Worm (Caenorhabditis elegans) whole organism, early embryonic: ENCODE data around the gene lys-10.

Source experiments
- B0310.2 ChIP-seq: sonication (generic microtip); optimal IDR thresholded peaks from 2 replicates; lab custom pipeline; 2016; ENCODE audit warnings: mild to moderate bottlenecking, missing genetic modification characterization, missing compliant biosample characterization
- F13C5.2 ChIP-seq: sonication (generic microtip); optimal IDR thresholded peaks from 2 replicates; lab custom pipeline; 2017; ENCODE audit warnings: mild to moderate bottlenecking, missing genetic modification characterization, inconsistent platforms, missing compliant biosample characterization
- aly-1 ChIP-seq: sonication (generic microtip); optimal IDR thresholded peaks from 2 replicates; lab custom pipeline; 2016; ENCODE audit warnings: missing genetic modification characterization, missing compliant biosample characterization
- ama-1 ChIP-seq: fragments of 150-350 bp; optimal IDR thresholded peaks from 2 replicates; lab custom pipeline; 2014
- ceh-13 ChIP-seq: fragments of 200-800 bp; sonication (Bioruptor generic); optimal IDR thresholded peaks from 2 replicates; lab custom pipeline; 2018; ENCODE audit warnings: mild to moderate bottlenecking, missing genetic modification characterization, missing compliant biosample characterization
- ceh-36 ChIP-seq: sonication (generic microtip); optimal IDR thresholded peaks from 2 replicates; lab custom pipeline; 2016; ENCODE audit warnings: missing genetic modification characterization, inconsistent platforms, missing compliant biosample characterization
- ets-7 ChIP-seq: sonication (generic microtip); optimal IDR thresholded peaks from 2 replicates; lab custom pipeline; 2016; ENCODE audit warnings: missing genotype, missing genetic modification characterization, missing compliant biosample characterization
- flt-1 ChIP-seq: fragments of 200-800 bp; sonication (Bioruptor generic); IDR thresholded peaks from 2 replicates; pipeline ENCODE4 v1.3.6; 2022; ENCODE audit warnings: missing genetic modification characterization, missing compliant biosample characterization
- hmbx-1 ChIP-seq: sonication (generic microtip); optimal IDR thresholded peaks from 2 replicates; lab custom pipeline; 2016; ENCODE audit warnings: mild to moderate bottlenecking, missing genetic modification characterization, missing compliant biosample characterization
- hmg-4 ChIP-seq: fragments of 200-800 bp; sonication (Bioruptor generic); optimal IDR thresholded peaks from 2 replicates; lab custom pipeline; 2018; ENCODE audit warnings: mild to moderate bottlenecking, missing genetic modification characterization, missing compliant biosample characterization
- hnd-1 ChIP-seq: sonication (generic microtip); optimal IDR thresholded peaks from 2 replicates; lab custom pipeline; 2016; ENCODE audit warnings: missing genetic modification characterization, missing compliant biosample characterization
- pes-1 ChIP-seq: fragments of 200-800 bp; sonication (Bioruptor generic); IDR thresholded peaks from 2 replicates; pipeline ENCODE4 v1.3.6; 2022; ENCODE audit warnings: missing genetic modification reagents, missing genetic modification characterization, missing compliant biosample characterization
- scrt-1 ChIP-seq: fragments of 200-800 bp; sonication (Bioruptor generic); IDR thresholded peaks from 2 replicates; pipeline ENCODE4 v1.3.6; 2022; ENCODE audit warnings: missing genetic modification characterization, missing compliant biosample characterization
- sea-1 ChIP-seq: fragments of 200-800 bp; sonication (Bioruptor generic); conservative IDR thresholded peaks from 2 replicates; pipeline ENCODE4 v1.3.6; 2022; ENCODE audit warnings: missing genetic modification characterization, missing compliant biosample characterization
- tbx-11 ChIP-seq: fragments of 200-800 bp; sonication (Bioruptor generic); IDR thresholded peaks from 2 replicates; pipeline ENCODE4 v1.3.6; 2022; ENCODE audit warnings: missing genetic modification characterization, missing compliant biosample characterization
- tbx-37 ChIP-seq: fragments of 200-800 bp; sonication (Bioruptor generic); conservative IDR thresholded peaks from 2 replicates; pipeline ENCODE4 v1.3.6; 2022; ENCODE audit warnings: missing genetic modification reagents, missing genetic modification characterization, missing compliant biosample characterization
- tra-4 ChIP-seq: sonication (generic microtip); optimal IDR thresholded peaks from 2 replicates; lab custom pipeline; 2017; ENCODE audit warnings: missing genetic modification characterization, missing compliant biosample characterization

lys-10 gene

DNA sequence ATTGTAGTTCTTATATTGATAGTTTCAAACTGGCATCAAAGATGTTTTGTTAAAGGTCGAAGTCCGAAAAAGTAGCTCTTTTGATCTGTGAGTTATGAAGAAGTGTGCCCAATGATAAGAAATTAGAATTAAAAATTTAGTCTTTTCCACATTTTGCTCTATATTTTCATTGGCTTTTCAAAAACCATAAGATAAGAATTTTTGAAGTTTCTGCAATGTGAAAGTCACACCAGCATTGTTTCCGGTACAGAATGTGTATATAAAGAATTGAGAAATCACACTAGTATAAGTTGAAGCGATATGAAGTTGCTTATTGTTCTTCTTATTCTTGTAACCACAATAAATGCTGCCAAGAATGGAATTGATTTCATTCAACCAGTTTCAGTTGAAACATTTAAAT lies at the start of gene lys-10:
TSS of gene lys-10 (plus strand) at position 301 of the 400 bp plus-strand sequence.
- TF ChIP-seq flt-1 (GFP tag; lab: Robert Waterston, UW) = no peak
- no peak for TF ChIP-seq tbx-37 (GFP tag; lab: Robert Waterston, UW)
- TF ChIP-seq ets-7 (tag; lab: Kevin White, UChicago) = no peak
- no peak for TF ChIP-seq ama-1 (lab: Kevin White, UChicago)
- no peak for TF ChIP-seq tbx-11 (GFP tag; lab: Robert Waterston, UW)
- TF ChIP-seq sea-1 (GFP tag; lab: Robert Waterston, UW) = no peak
- TF ChIP-seq scrt-1 (GFP tag; lab: Robert Waterston, UW) = no peak
- TF ChIP-seq ceh-13 = no peak
- TF ChIP-seq ceh-36 (tag; lab: Kevin White, UChicago) = no peak
- no peak for TF ChIP-seq tra-4
- no peak for TF ChIP-seq aly-1 (tag; lab: Kevin White, UChicago)
- TF ChIP-seq pes-1 (GFP tag; lab: Robert Waterston, UW) = no peak
- TF ChIP-seq hmbx-1 (tag; lab: Kevin White, UChicago) = no peak
- no peak for TF ChIP-seq F13C5.2 (tag; lab: Kevin White, UChicago)
- no peak for TF ChIP-seq hmg-4 (GFP tag; lab: Kevin White, UChicago)
- no peak for TF ChIP-seq hnd-1
- no peak for TF ChIP-seq B0310.2

ce11 chrIV:8283214-8283613 lies 49.4 kb upstream of the lys-10 start:
- TF ChIP-seq tbx-11 (GFP tag; lab: Robert Waterston, UW) = no peak
- TF ChIP-seq ceh-36 (tag; lab: Kevin White, UChicago) = no peak
- no peak for TF ChIP-seq hnd-1
- no peak for TF ChIP-seq tra-4
- TF ChIP-seq ama-1 (lab: Kevin White, UChicago) = no peak
- TF ChIP-seq hmg-4 (GFP tag; lab: Kevin White, UChicago) = no peak
- no peak for TF ChIP-seq flt-1 (GFP tag; lab: Robert Waterston, UW)
- no peak for TF ChIP-seq scrt-1 (GFP tag; lab: Robert Waterston, UW)
- TF ChIP-seq B0310.2 = no peak
- TF ChIP-seq F13C5.2 (tag; lab: Kevin White, UChicago) = no peak
- TF ChIP-seq ets-7 (tag; lab: Kevin White, UChicago) = no peak
- no peak for TF ChIP-seq tbx-37 (GFP tag; lab: Robert Waterston, UW)
- TF ChIP-seq hmbx-1 (tag; lab: Kevin White, UChicago) = no peak

- TF ChIP-seq hmg-4 (GFP tag; lab: Kevin White, UChicago) (no peak), scrt-1 (GFP tag; lab: Robert Waterston, UW) (no peak), ceh-13 (no peak), ama-1 (lab: Kevin White, UChicago) (no peak), flt-1 (GFP tag; lab: Robert Waterston, UW) (no peak), aly-1 (tag; lab: Kevin White, UChicago) (no peak), tbx-11 (GFP tag; lab: Robert Waterston, UW) (no peak), B0310.2 (no peak), sea-1 (GFP tag; lab: Robert Waterston, UW) (no peak), ceh-36 (tag; lab: Kevin White, UChicago) (no peak), tra-4 (no peak), hmbx-1 (tag; lab: Kevin White, UChicago) (no peak), pes-1 (GFP tag; lab: Robert Waterston, UW) (no peak), hnd-1 (no peak), F13C5.2 (tag; lab: Kevin White, UChicago) (no peak), tbx-37 (GFP tag; lab: Robert Waterston, UW) (no peak), ets-7 (tag; lab: Kevin White, UChicago) (no peak)
These were observed 46.3 kb upstream of the lys-10 start, which contains the start of gene K07H8.9 for ce11 chrIV:8286352-8286751. K07H8.9 (minus strand) TSS chrIV:8286476.

DNA sequence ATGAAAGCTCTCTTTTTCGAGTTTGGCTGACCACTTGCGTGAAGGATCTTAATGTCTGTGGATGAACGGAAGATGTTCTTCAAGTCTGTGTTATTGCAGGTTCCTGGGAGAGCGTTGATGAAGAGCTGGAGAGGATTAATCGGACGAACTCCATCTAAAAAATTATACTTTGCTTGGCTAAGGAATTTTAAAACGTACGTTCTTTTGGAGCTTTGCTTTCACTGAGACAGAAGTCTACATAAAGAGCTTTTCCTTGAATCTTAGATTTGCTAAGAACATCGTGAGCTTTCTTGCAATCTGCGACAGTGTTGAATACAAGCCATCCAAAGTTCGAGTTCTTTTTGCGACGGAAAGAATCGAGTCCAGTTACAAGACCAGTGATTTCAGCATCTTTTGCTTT lies 45.3 kb upstream of the lys-10 start:
- TF ChIP-seq flt-1 (GFP tag; lab: Robert Waterston, UW) (no peak), tbx-11 (GFP tag; lab: Robert Waterston, UW) (no peak), aly-1 (tag; lab: Kevin White, UChicago) (no peak), hmbx-1 (tag; lab: Kevin White, UChicago) (no peak), F13C5.2 (tag; lab: Kevin White, UChicago) (no peak), sea-1 (GFP tag; lab: Robert Waterston, UW) (no peak), hmg-4 (GFP tag; lab: Kevin White, UChicago) (no peak), hnd-1 (no peak), pes-1 (GFP tag; lab: Robert Waterston, UW) (no peak)

ce11 chrIV:8289105-8289504 lies 43.5 kb upstream of the lys-10 start:
- no peak for TF ChIP-seq tra-4
- 0 out of 2 replicates have a peak, but pooled peaks have one; percentile 10 for TF ChIP-seq sea-1 (GFP tag; lab: Robert Waterston, UW)

DNA sequence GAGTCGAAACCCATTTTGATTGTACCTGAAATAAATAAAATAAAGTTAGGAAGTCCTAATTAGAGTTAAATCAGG lies 43.3 kb upstream of the lys-10 start, which contains the start of gene nucl-1:
TSS of gene nucl-1 (minus strand) at position 26 of the 75 bp plus-strand sequence.
- no peak for TF ChIP-seq ama-1 (lab: Kevin White, UChicago)
- no peak for TF ChIP-seq pes-1 (GFP tag; lab: Robert Waterston, UW)
- TF ChIP-seq hnd-1 = no peak
- TF ChIP-seq tra-4 = no peak
- no peak for TF ChIP-seq hmbx-1 (tag; lab: Kevin White, UChicago)
- no peak for TF ChIP-seq ceh-36 (tag; lab: Kevin White, UChicago)
- no peak for TF ChIP-seq ceh-13
- TF ChIP-seq hmg-4 (GFP tag; lab: Kevin White, UChicago) = no peak
- no peak for TF ChIP-seq B0310.2
- TF ChIP-seq aly-1 (tag; lab: Kevin White, UChicago) = no peak
- TF ChIP-seq tbx-11 (GFP tag; lab: Robert Waterston, UW) = no peak
- TF ChIP-seq ets-7 (tag; lab: Kevin White, UChicago) = no peak
- TF ChIP-seq scrt-1 (GFP tag; lab: Robert Waterston, UW) = no peak
- TF ChIP-seq F13C5.2 (tag; lab: Kevin White, UChicago) = no peak
- TF ChIP-seq sea-1 (GFP tag; lab: Robert Waterston, UW) = no peak
- no peak for TF ChIP-seq tbx-37 (GFP tag; lab: Robert Waterston, UW)

DNA sequence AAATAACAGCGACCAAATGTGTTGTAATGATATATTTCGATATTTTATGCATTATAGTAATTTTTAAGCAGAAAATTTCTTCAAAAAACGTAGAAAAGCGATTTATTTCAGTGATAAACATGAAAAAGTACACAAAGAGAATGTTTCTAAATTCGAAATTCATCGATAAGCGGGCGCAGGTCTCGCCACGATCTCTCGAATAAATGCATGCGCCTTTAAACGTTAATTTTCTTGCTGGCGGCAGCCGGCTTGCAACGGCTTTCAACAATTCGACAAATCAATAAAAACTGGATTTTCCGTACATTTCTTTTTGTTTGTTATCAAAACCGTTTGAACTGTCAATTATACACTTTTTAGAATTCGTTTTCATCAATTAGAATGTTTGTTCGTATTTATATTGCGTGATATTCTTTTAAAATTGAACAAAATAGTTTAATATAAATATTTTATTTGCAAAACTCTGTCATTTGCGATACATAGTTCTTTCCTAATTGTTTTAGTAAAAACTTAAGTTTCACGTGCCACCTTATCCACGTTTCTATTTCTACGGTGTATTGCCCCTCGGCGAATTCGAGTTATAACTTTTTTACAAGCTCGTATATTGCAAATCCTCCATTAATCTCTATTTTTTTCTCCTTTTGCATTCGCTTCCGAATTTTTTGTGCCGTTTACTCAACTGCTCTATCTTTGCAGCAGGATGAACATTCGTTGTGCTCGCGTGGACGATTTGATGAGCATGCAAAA lies 42.9 kb upstream of the lys-10 start, which contains the start of gene daf-31:
TSS of gene daf-31 (plus strand) at position 694 of the 744 bp plus-strand sequence.
- TF ChIP-seq aly-1 (tag; lab: Kevin White, UChicago) (no peak), B0310.2 (no peak), sea-1 (GFP tag; lab: Robert Waterston, UW) (0 out of 2 replicates have a peak, but pooled peaks have one; percentile 5), F13C5.2 (tag; lab: Kevin White, UChicago) (no peak), ama-1 (lab: Kevin White, UChicago) (no peak), ets-7 (tag; lab: Kevin White, UChicago) (no peak)
